Worm (Caenorhabditis elegans) whole organism, dauer: ENCODE results near the gene ncs-1.

Experiments
- unc-62 ChIP-seq: sonication (generic microtip); optimal IDR thresholded peaks from 2 replicates; lab custom pipeline; 2017; ENCODE audit warnings: missing biosample characterization, missing genetic modification reagents, missing genetic modification characterization

Gene ncs-1

ce11 chrX:963171-963570 is at the start of gene ncs-1:
TSS of gene ncs-1 (minus strand) at chrX:963271.
- TF ChIP-seq unc-62 (GFP tag; lab: Kevin White, UChicago): no peak

ce11 chrX:1012385-1012866 is 49.4 kb upstream of the ncs-1 start:
- no peak for TF ChIP-seq unc-62 (GFP tag; lab: Kevin White, UChicago)

ce11 chrX:1010627-1011452 is 47.8 kb upstream of the ncs-1 start:
- TF ChIP-seq unc-62 (GFP tag; lab: Kevin White, UChicago): no peak

ce11 chrX:1009512-1009911 is 46.4 kb upstream of the ncs-1 start:
- no peak for TF ChIP-seq unc-62 (GFP tag; lab: Kevin White, UChicago)

ce11 chrX:1005026-1005425 is 42.0 kb upstream of the ncs-1 start:
- TF ChIP-seq unc-62 (GFP tag; lab: Kevin White, UChicago): no peak

ce11 chrX:1004037-1004436 is 41.0 kb upstream of the ncs-1 start, which contains the start of gene cutl-21:
TSS of gene cutl-21 (plus strand) at chrX:1004337.
- no peak for TF ChIP-seq unc-62 (GFP tag; lab: Kevin White, UChicago)

ce11 chrX:994678-995077 is 31.6 kb upstream of the ncs-1 start:
- no peak for TF ChIP-seq unc-62 (GFP tag; lab: Kevin White, UChicago)

ce11 chrX:992650-993403 is 29.8 kb upstream of the ncs-1 start:
- TF ChIP-seq unc-62 (GFP tag; lab: Kevin White, UChicago): no peak

- TF ChIP-seq unc-62 (GFP tag; lab: Kevin White, UChicago): no peak
Observed at ce11 chrX:991274-991673, 28.2 kb upstream of the ncs-1 start, which contains the start of the genes C09E10.3 and dgk-1. TSS of gene C09E10.3 (minus strand) at chrX:991374. TSS of gene dgk-1 (minus strand) at chrX:991456.

ce11 chrX:986463-986862 is 23.4 kb upstream of the ncs-1 start:
- TF ChIP-seq unc-62 (GFP tag; lab: Kevin White, UChicago): no peak

ce11 chrX:982598-982997 is 19.5 kb upstream of the ncs-1 start:
- TF ChIP-seq unc-62 (GFP tag; lab: Kevin White, UChicago): no peak

ce11 chrX:980252-981009 is 17.4 kb upstream of the ncs-1 start, which contains the start of gene C44C1.1:
TSS of gene C44C1.1 (plus strand) at chrX:980776.
- no peak for TF ChIP-seq unc-62 (GFP tag; lab: Kevin White, UChicago)

- TF ChIP-seq unc-62 (GFP tag; lab: Kevin White, UChicago): no peak
Observed at ce11 chrX:977958-978686, 15.1 kb upstream of the ncs-1 start, which contains the start of gene abhd-3.2. TSS of gene abhd-3.2 (minus strand) at chrX:978008.

- TF ChIP-seq unc-62 (GFP tag; lab: Kevin White, UChicago): no peak
Observed at ce11 chrX:975236-975535, 12.1 kb upstream of the ncs-1 start.
